Fruit fly (Drosophila melanogaster) whole organism, pupa: ENCODE measurements around the gene CG33107.

Experiments
- CG10348 ChIP-seq: fragments of 200-800 bp; sonication (Bioruptor generic); IDR thresholded peaks from 2 replicates; pipeline ENCODE4 v1.3.6; 2022; ENCODE audit warnings: missing biosample characterization, missing genetic modification characterization
- CG12605 ChIP-seq: fragments of 200-800 bp; sonication (Bioruptor generic); IDR thresholded peaks from 2 replicates; pipeline ENCODE4 v1.3.6; 2022; ENCODE audit warnings: missing biosample characterization, missing genetic modification characterization
- CG13204 ChIP-seq: fragments of 200-800 bp; sonication (Bioruptor generic); optimal IDR thresholded peaks from 2 replicates; lab custom pipeline; 2018; ENCODE audit warnings: missing biosample characterization, mild to moderate bottlenecking, missing genetic modification characterization, moderate library complexity
- CG14655 ChIP-seq: fragments of 200-800 bp; sonication (Bioruptor generic); optimal IDR thresholded peaks from 3 replicates; lab custom pipeline; 2017; ENCODE audit warnings: mild to moderate bottlenecking, missing biosample characterization, missing genetic modification reagents, missing genetic modification characterization
- CG15710 ChIP-seq: fragments of 200-800 bp; sonication (Bioruptor generic); optimal IDR thresholded peaks from 2 replicates; lab custom pipeline; 2018; ENCODE audit warnings: missing biosample characterization, mild to moderate bottlenecking, missing genetic modification characterization, moderate library complexity
- CG17806 ChIP-seq: fragments of 200-800 bp; sonication (Bioruptor generic); optimal IDR thresholded peaks from 2 replicates; lab custom pipeline; 2018; ENCODE audit warnings: missing biosample characterization, mild to moderate bottlenecking, missing genetic modification characterization, moderate library complexity
- CG32121 ChIP-seq: fragments of 200-800 bp; sonication (Bioruptor generic); IDR thresholded peaks from 2 replicates; pipeline ENCODE4 v1.3.6; 2022; ENCODE audit warnings: missing biosample characterization, missing genetic modification characterization
- CG34367 ChIP-seq: fragments of 200-800 bp; sonication (Bioruptor generic); optimal IDR thresholded peaks from 2 replicates; lab custom pipeline; 2018; ENCODE audit warnings: missing biosample characterization, mild to moderate bottlenecking, missing genetic modification characterization
- CG4496 ChIP-seq: fragments of 200-800 bp; sonication (Bioruptor generic); IDR thresholded peaks from 3 replicates; pipeline ENCODE4 v1.3.6; 2022; ENCODE audit warnings: missing biosample characterization, missing genetic modification characterization
- CG8159 ChIP-seq: fragments of 200-800 bp; sonication (Bioruptor generic); optimal IDR thresholded peaks from 3 replicates; lab custom pipeline; 2018; ENCODE audit warnings: missing biosample characterization, mild to moderate bottlenecking, missing genetic modification characterization, moderate library complexity
- CG8301 ChIP-seq: fragments of 200-800 bp; sonication (Bioruptor generic); optimal IDR thresholded peaks from 2 replicates; lab custom pipeline; 2018; ENCODE audit warnings: missing biosample characterization, mild to moderate bottlenecking, missing genetic modification characterization
- CG9948 ChIP-seq: fragments of 200-800 bp; sonication (Bioruptor generic); optimal IDR thresholded peaks from 2 replicates; lab custom pipeline; 2018; ENCODE audit warnings: missing biosample characterization, mild to moderate bottlenecking, missing genetic modification characterization, moderate library complexity
- D1 ChIP-seq: fragments of 200-800 bp; sonication (Bioruptor generic); optimal IDR thresholded peaks from 2 replicates; lab custom pipeline; 2018; ENCODE audit warnings: missing biosample characterization, mild to moderate bottlenecking, missing genetic modification characterization, moderate library complexity
- EcR ChIP-seq: fragments of 200-800 bp; sonication (Bioruptor generic); optimal IDR thresholded peaks from 3 replicates; lab custom pipeline; 2019; ENCODE audit warnings: missing biosample characterization, missing genetic modification characterization, mild to moderate bottlenecking, moderate library complexity, missing genetic modification reagents
- Ets98B ChIP-seq: fragments of 200-800 bp; sonication (Bioruptor generic); IDR thresholded peaks from 2 replicates; pipeline ENCODE4 v1.3.6; 2022; ENCODE audit warnings: missing biosample characterization, missing genetic modification characterization
- Pif1A ChIP-seq: fragments of 200-800 bp; sonication (Bioruptor generic); optimal IDR thresholded peaks from 3 replicates; lab custom pipeline; 2016; ENCODE audit warnings: missing biosample characterization, missing genetic modification characterization
- Pif1B ChIP-seq: fragments of 200-800 bp; sonication (Bioruptor generic); optimal IDR thresholded peaks from 3 replicates; lab custom pipeline; 2016; ENCODE audit warnings: missing biosample characterization, missing genetic modification characterization
- Snoo ChIP-seq: fragments of 200-800 bp; sonication (Bioruptor generic); optimal IDR thresholded peaks from 3 replicates; lab custom pipeline; 2017; ENCODE audit warnings: missing biosample characterization, mild to moderate bottlenecking, missing genetic modification characterization, inconsistent platforms
- fd96Ca ChIP-seq: fragments of 200-800 bp; sonication (Bioruptor generic); IDR thresholded peaks from 3 replicates; pipeline ENCODE4 v1.3.6; 2022; ENCODE audit warnings: missing biosample characterization, missing genetic modification characterization
- gl ChIP-seq: fragments of 200-800 bp; sonication (Bioruptor generic); optimal IDR thresholded peaks from 2 replicates; lab custom pipeline; 2018; ENCODE audit warnings: missing biosample characterization, mild to moderate bottlenecking, missing genetic modification characterization
- rn ChIP-seq: fragments of 200-800 bp; sonication (Bioruptor generic); IDR thresholded peaks from 2 replicates; pipeline ENCODE4 v1.3.6; 2022; ENCODE audit warnings: missing biosample characterization, missing genetic modification characterization

The CG33107 gene

DNA sequence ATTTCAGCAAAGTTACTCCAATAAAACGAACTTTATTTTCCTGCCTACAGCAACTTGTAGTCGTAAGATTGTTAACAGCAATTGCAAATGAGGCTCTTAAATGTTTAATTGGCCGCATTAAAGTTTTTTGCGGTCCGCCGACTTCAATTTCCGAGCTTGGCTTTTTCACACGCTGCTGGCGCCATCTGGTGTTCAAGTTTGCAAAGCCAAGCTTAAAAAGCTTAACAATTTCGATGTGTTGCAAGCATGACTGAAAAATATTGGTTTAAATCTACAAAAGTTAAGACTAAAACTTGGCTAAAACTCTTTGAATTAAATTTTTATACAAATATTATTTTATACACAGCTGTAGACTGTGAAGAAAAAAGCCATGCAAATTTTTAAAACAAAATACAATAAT, 19.8 kb downstream of the CG33107 start:
- TF ChIP-seq CG9948 (no peak), D1 (tag; lab: Kevin White, UChicago) (peak; percentile 24)

DNA sequence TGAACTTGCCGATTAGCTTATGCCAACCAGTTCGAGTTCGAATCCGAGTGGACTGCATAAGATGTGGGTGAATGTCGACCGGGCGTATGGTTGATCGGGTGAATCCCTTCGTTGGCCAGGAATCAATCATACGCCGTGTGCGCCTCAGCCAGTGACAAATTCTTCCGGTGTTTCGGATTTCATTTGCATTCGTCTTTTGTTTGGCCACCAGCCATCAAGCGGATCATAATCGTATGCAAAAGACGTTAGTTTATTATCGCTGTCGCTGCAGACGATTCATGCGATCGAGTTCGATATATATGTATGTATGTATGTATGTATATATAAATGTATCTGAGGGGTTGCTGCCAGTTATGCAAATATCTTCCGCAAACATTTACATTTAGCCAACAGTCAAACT, 20.4 kb downstream of the CG33107 start:
- no peak for TF ChIP-seq rn (GFP tag; lab: Robert Waterston, UW)
- no peak for TF ChIP-seq Snoo (tag; lab: Kevin White, UChicago)
- no peak for TF ChIP-seq CG14655 (GFP tag; lab: Kevin White, UChicago)
- no peak for TF ChIP-seq CG12605 (GFP tag; lab: Robert Waterston, UW)
- no peak for TF ChIP-seq Pif1B (GFP tag; lab: Kevin White, UChicago)
- no peak for TF ChIP-seq CG15710 (tag; lab: Kevin White, UChicago)
- TF ChIP-seq, all 21 proteins: peak for 0

dm6 chr3R:22562502-22562901, 22.0 kb downstream of the CG33107 start, which contains the start of gene sit:
Gene sit (minus strand): TSS chr3R:22562572.
- TF ChIP-seq Snoo (tag; lab: Kevin White, UChicago) = no peak
- no peak for TF ChIP-seq CG32121 (GFP tag; lab: Robert Waterston, UW)
- TF ChIP-seq CG17806 (tag; lab: Kevin White, UChicago) = no peak
- TF ChIP-seq CG15710 (tag; lab: Kevin White, UChicago) = no peak
- TF ChIP-seq gl (tag; lab: Kevin White, UChicago) = no peak
- TF ChIP-seq CG10348 (GFP tag; lab: Robert Waterston, UW) = no peak
- TF ChIP-seq fd96Ca (GFP tag; lab: Robert Waterston, UW) = no peak
- TF ChIP-seq rn (GFP tag; lab: Robert Waterston, UW) = no peak
- TF ChIP-seq CG13204 = no peak
- no peak for TF ChIP-seq CG34367 (tag; lab: Kevin White, UChicago)
- no peak for TF ChIP-seq D1 (tag; lab: Kevin White, UChicago)
- no peak for TF ChIP-seq Pif1A (GFP tag; lab: Kevin White, UChicago)
- no peak for TF ChIP-seq CG14655 (GFP tag; lab: Kevin White, UChicago)
- no peak for TF ChIP-seq CG8159
- no peak for TF ChIP-seq CG4496 (GFP tag; lab: Robert Waterston, UW)
- TF ChIP-seq CG8301 (tag; lab: Kevin White, UChicago) = no peak

DNA sequence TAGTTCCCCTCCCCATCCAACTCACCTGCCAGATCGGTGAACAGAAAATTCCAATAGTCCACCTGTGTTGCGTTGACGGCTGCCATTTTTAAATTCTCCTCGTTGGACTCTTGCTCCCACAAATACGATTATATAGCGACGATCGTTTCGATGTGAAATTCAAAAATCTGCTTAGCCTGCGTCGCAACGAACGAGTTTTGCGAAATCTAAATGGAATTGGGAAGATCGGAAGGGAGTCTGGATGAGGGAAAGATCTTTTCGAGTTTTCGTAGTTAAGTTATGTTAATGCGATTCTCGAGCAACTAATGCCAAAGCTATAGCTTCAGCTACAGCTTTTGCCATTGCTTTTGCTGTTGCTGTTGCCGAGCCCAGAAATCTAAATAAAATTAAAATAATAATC, 24.3 kb downstream of the CG33107 start:
- no peak for TF ChIP-seq CG8159

DNA sequence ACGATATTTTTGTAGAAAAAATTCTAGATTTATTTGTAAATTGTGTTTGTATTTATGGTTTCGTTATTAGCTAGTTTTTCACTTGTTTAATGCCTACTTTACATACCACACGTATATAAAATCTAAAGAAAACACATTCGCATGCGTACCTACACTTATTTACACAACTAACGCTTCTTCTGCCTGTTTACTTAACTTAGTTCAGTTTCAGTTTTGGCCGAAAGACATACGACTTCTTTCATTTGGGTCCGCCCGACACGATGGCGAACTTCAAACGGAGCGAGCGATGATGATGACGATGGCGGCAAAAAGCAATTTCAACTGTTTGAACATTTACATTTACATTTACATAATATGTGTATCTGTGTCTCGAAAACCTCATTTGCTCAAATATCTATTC, 26.1 kb downstream of the CG33107 start:
- TF ChIP-seq rn (GFP tag; lab: Robert Waterston, UW) = no peak
- TF ChIP-seq CG32121 (GFP tag; lab: Robert Waterston, UW) = no peak
- no peak for TF ChIP-seq Snoo (tag; lab: Kevin White, UChicago)
- no peak for TF ChIP-seq EcR (GFP tag; lab: Kevin White, UChicago)
- TF ChIP-seq CG12605 (GFP tag; lab: Robert Waterston, UW) = no peak
- TF ChIP-seq CG9948 = no peak
- TF ChIP-seq CG13204 = no peak
- no peak for TF ChIP-seq CG10348 (GFP tag; lab: Robert Waterston, UW)
- no peak for TF ChIP-seq CG34367 (tag; lab: Kevin White, UChicago)
- TF ChIP-seq CG14655 (GFP tag; lab: Kevin White, UChicago) = no peak

- TF ChIP-seq CG8159 = no peak
- no peak for TF ChIP-seq Pif1A (GFP tag; lab: Kevin White, UChicago)
- TF ChIP-seq CG17806 (tag; lab: Kevin White, UChicago) = no peak
- no peak for TF ChIP-seq CG15710 (tag; lab: Kevin White, UChicago)
- TF ChIP-seq CG10348 (GFP tag; lab: Robert Waterston, UW) = no peak
- TF ChIP-seq CG9948 = no peak
- TF ChIP-seq CG32121 (GFP tag; lab: Robert Waterston, UW) = no peak
- TF ChIP-seq CG14655 (GFP tag; lab: Kevin White, UChicago) = no peak
- no peak for TF ChIP-seq Snoo (tag; lab: Kevin White, UChicago)
- TF ChIP-seq Pif1B (GFP tag; lab: Kevin White, UChicago) = no peak
- TF ChIP-seq CG34367 (tag; lab: Kevin White, UChicago) = no peak
- no peak for TF ChIP-seq rn (GFP tag; lab: Robert Waterston, UW)
- TF ChIP-seq gl (tag; lab: Kevin White, UChicago) = no peak
- no peak for TF ChIP-seq D1 (tag; lab: Kevin White, UChicago)
- TF ChIP-seq CG4496 (GFP tag; lab: Robert Waterston, UW) = no peak
- no peak for TF ChIP-seq CG12605 (GFP tag; lab: Robert Waterston, UW)
These were observed 27.3 kb downstream of the CG33107 start for dm6 chr3R:22557100-22557741.

dm6 chr3R:22552686-22553085, 31.8 kb downstream of the CG33107 start:
- no peak for TF ChIP-seq CG34367 (tag; lab: Kevin White, UChicago)
- TF ChIP-seq CG4496 (GFP tag; lab: Robert Waterston, UW) = no peak
- no peak for TF ChIP-seq CG15710 (tag; lab: Kevin White, UChicago)
- TF ChIP-seq CG10348 (GFP tag; lab: Robert Waterston, UW) = no peak
- no peak for TF ChIP-seq CG8301 (tag; lab: Kevin White, UChicago)
- TF ChIP-seq CG9948 = no peak
- no peak for TF ChIP-seq EcR (GFP tag; lab: Kevin White, UChicago)
- no peak for TF ChIP-seq D1 (tag; lab: Kevin White, UChicago)
- no peak for TF ChIP-seq CG8159
- no peak for TF ChIP-seq CG12605 (GFP tag; lab: Robert Waterston, UW)
- no peak for TF ChIP-seq Ets98B (GFP tag; lab: Robert Waterston, UW)
- no peak for TF ChIP-seq Pif1B (GFP tag; lab: Kevin White, UChicago)
- TF ChIP-seq Snoo (tag; lab: Kevin White, UChicago) = no peak
- TF ChIP-seq CG17806 (tag; lab: Kevin White, UChicago) = no peak
- no peak for TF ChIP-seq CG32121 (GFP tag; lab: Robert Waterston, UW)
- no peak for TF ChIP-seq CG14655 (GFP tag; lab: Kevin White, UChicago)
- no peak for TF ChIP-seq fd96Ca (GFP tag; lab: Robert Waterston, UW)
- no peak for TF ChIP-seq rn (GFP tag; lab: Robert Waterston, UW)
- TF ChIP-seq CG13204 = no peak
- no peak for TF ChIP-seq Pif1A (GFP tag; lab: Kevin White, UChicago)
